Worm (Caenorhabditis elegans) whole organism, L4 larva: ENCODE results near the gene ppgn-1.

Experiments
- D1046.2 ChIP-seq: fragments of 200-800 bp; sonication (Bioruptor generic); IDR thresholded peaks from 2 replicates; pipeline ENCODE4 v1.3.6; 2022; ENCODE audit warnings: missing genetic modification characterization, missing compliant biosample characterization
- Y5F2A.4 ChIP-seq: fragments of 200-800 bp; sonication (Bioruptor generic); optimal IDR thresholded peaks from 2 replicates; lab custom pipeline; 2018; ENCODE audit warnings: mild to moderate bottlenecking, missing genetic modification characterization, missing compliant biosample characterization
- aha-1 ChIP-seq: fragments of 150-350 bp; peaks from one replicate; lab custom pipeline; 2014; ENCODE audit warnings: missing biosample characterization, missing genetic modification characterization
- ama-1 ChIP-seq: fragments of 150-350 bp; optimal IDR thresholded peaks from 2 replicates; lab custom pipeline; 2014; ENCODE audit warnings: inconsistent platforms, mixed read lengths
- fkh-10 ChIP-seq: fragments of 150-350 bp; optimal IDR thresholded peaks from 2 replicates; lab custom pipeline; 2014; ENCODE audit warnings: missing biosample characterization, missing genetic modification reagents, missing genetic modification characterization
- fos-1 ChIP-seq: fragments of 150-350 bp; optimal IDR thresholded peaks from 2 replicates; lab custom pipeline; 2014; ENCODE audit warnings: missing biosample characterization, missing genetic modification characterization
- mep-1 ChIP-seq: fragments of 150-350 bp; sonication (generic microtip); optimal IDR thresholded peaks from 3 replicates; lab custom pipeline; 2014; ENCODE audit warnings: missing biosample characterization, missing genetic modification characterization
- nhr-237 ChIP-seq: sonication (generic microtip); optimal IDR thresholded peaks from 2 replicates; lab custom pipeline; 2017; ENCODE audit warnings: missing biosample characterization, missing genetic modification characterization
- nhr-41 ChIP-seq: fragments of 200-800 bp; sonication (Bioruptor generic); IDR thresholded peaks from 2 replicates; pipeline ENCODE4 v1.3.6; 2022; ENCODE audit warnings: missing genetic modification reagents, missing genetic modification characterization, missing compliant biosample characterization
- skn-1 ChIP-seq: fragments of 150-350 bp; optimal IDR thresholded peaks from 2 replicates; lab custom pipeline; 2014; ENCODE audit warnings: missing biosample characterization, missing genetic modification characterization
- spr-1 ChIP-seq: sonication (generic microtip); optimal IDR thresholded peaks from 2 replicates; lab custom pipeline; 2016; ENCODE audit warnings: mild to moderate bottlenecking, missing genetic modification characterization, missing compliant biosample characterization
- tra-1 ChIP-seq: fragments of 200-800 bp; sonication (Bioruptor generic); IDR thresholded peaks from 2 replicates; pipeline ENCODE4 v1.3.6; 2022; ENCODE audit warnings: missing genetic modification reagents, missing genetic modification characterization, missing compliant biosample characterization
- unc-62 ChIP-seq, 3 experiments: fragments of 150-350 bp in 1 of 3; sonication (generic microtip); optimal IDR thresholded peaks in 2 of 3; peaks in 1 of 3; 1 replicate in 1 of 3; 2 replicates in 2 of 3; lab custom pipeline; 2014 to 2017; ENCODE audit warnings: missing biosample characterization in 3 of 3, missing genetic modification characterization in 3 of 3, missing genetic modification reagents in 3 of 3, missing genotype in 1 of 3

- TF ChIP-seq fkh-10 (GFP tag; lab: Kevin White, UChicago) (no peak), unc-62 (GFP tag; optimal IDR thresholded peaks at IDR 0.05 in 1 of 2; lab: Kevin White, UChicago) (no peak), unc-62 (tag; optimal IDR thresholded peaks at IDR 0.05; lab: Kevin White, UChicago) (no peak), Y5F2A.4 (no peak), mep-1 (no peak), tra-1 (no peak), nhr-237 (tag; lab: Kevin White, UChicago) (no peak), nhr-41 (GFP tag; lab: Robert Waterston, UW) (no peak), ama-1 (no peak), D1046.2 (GFP tag; lab: Robert Waterston, UW) (no peak), spr-1 (no peak), fos-1 (tag; lab: Kevin White, UChicago) (no peak), aha-1 (no peak), skn-1 (no peak)
Measured at ce11 chrIV:2300186-2300585, 48.5 kb downstream of the ppgn-1 start, which contains the start of gene lin-1.
